Fruit fly (Drosophila melanogaster) whole organism, pupa: ENCODE data around the gene pzg.
A peak's percentile ranks its signal among the peaks of the same experiment; 100 is the strongest.

Experiments used
- CG10348 ChIP-seq: fragments of 200-800 bp; sonication (Bioruptor generic); IDR thresholded peaks from 2 replicates; pipeline ENCODE4 v1.3.6; 2022; ENCODE audit warnings: missing biosample characterization, missing genetic modification characterization
- CG12605 ChIP-seq: fragments of 200-800 bp; sonication (Bioruptor generic); IDR thresholded peaks from 2 replicates; pipeline ENCODE4 v1.3.6; 2022; ENCODE audit warnings: missing biosample characterization, missing genetic modification characterization
- CG13204 ChIP-seq: fragments of 200-800 bp; sonication (Bioruptor generic); optimal IDR thresholded peaks from 2 replicates; lab custom pipeline; 2018; ENCODE audit warnings: missing biosample characterization, mild to moderate bottlenecking, missing genetic modification characterization, moderate library complexity
- CG14655 ChIP-seq: fragments of 200-800 bp; sonication (Bioruptor generic); optimal IDR thresholded peaks from 3 replicates; lab custom pipeline; 2017; ENCODE audit warnings: mild to moderate bottlenecking, missing biosample characterization, missing genetic modification reagents, missing genetic modification characterization
- CG15710 ChIP-seq: fragments of 200-800 bp; sonication (Bioruptor generic); optimal IDR thresholded peaks from 2 replicates; lab custom pipeline; 2018; ENCODE audit warnings: missing biosample characterization, mild to moderate bottlenecking, missing genetic modification characterization, moderate library complexity
- CG17806 ChIP-seq: fragments of 200-800 bp; sonication (Bioruptor generic); optimal IDR thresholded peaks from 2 replicates; lab custom pipeline; 2018; ENCODE audit warnings: missing biosample characterization, mild to moderate bottlenecking, missing genetic modification characterization, moderate library complexity
- CG32121 ChIP-seq: fragments of 200-800 bp; sonication (Bioruptor generic); IDR thresholded peaks from 2 replicates; pipeline ENCODE4 v1.3.6; 2022; ENCODE audit warnings: missing biosample characterization, missing genetic modification characterization
- CG34367 ChIP-seq: fragments of 200-800 bp; sonication (Bioruptor generic); optimal IDR thresholded peaks from 2 replicates; lab custom pipeline; 2018; ENCODE audit warnings: missing biosample characterization, mild to moderate bottlenecking, missing genetic modification characterization
- CG4496 ChIP-seq: fragments of 200-800 bp; sonication (Bioruptor generic); IDR thresholded peaks from 3 replicates; pipeline ENCODE4 v1.3.6; 2022; ENCODE audit warnings: missing biosample characterization, missing genetic modification characterization
- CG8159 ChIP-seq: fragments of 200-800 bp; sonication (Bioruptor generic); optimal IDR thresholded peaks from 3 replicates; lab custom pipeline; 2018; ENCODE audit warnings: missing biosample characterization, mild to moderate bottlenecking, missing genetic modification characterization, moderate library complexity
- CG8301 ChIP-seq: fragments of 200-800 bp; sonication (Bioruptor generic); optimal IDR thresholded peaks from 2 replicates; lab custom pipeline; 2018; ENCODE audit warnings: missing biosample characterization, mild to moderate bottlenecking, missing genetic modification characterization
- CG9948 ChIP-seq: fragments of 200-800 bp; sonication (Bioruptor generic); optimal IDR thresholded peaks from 2 replicates; lab custom pipeline; 2018; ENCODE audit warnings: missing biosample characterization, mild to moderate bottlenecking, missing genetic modification characterization, moderate library complexity
- D1 ChIP-seq: fragments of 200-800 bp; sonication (Bioruptor generic); optimal IDR thresholded peaks from 2 replicates; lab custom pipeline; 2018; ENCODE audit warnings: missing biosample characterization, mild to moderate bottlenecking, missing genetic modification characterization, moderate library complexity
- EcR ChIP-seq: fragments of 200-800 bp; sonication (Bioruptor generic); optimal IDR thresholded peaks from 3 replicates; lab custom pipeline; 2019; ENCODE audit warnings: missing biosample characterization, missing genetic modification characterization, mild to moderate bottlenecking, moderate library complexity, missing genetic modification reagents
- Ets98B ChIP-seq: fragments of 200-800 bp; sonication (Bioruptor generic); IDR thresholded peaks from 2 replicates; pipeline ENCODE4 v1.3.6; 2022; ENCODE audit warnings: missing biosample characterization, missing genetic modification characterization
- Pif1A ChIP-seq: fragments of 200-800 bp; sonication (Bioruptor generic); optimal IDR thresholded peaks from 3 replicates; lab custom pipeline; 2016; ENCODE audit warnings: missing biosample characterization, missing genetic modification characterization
- Pif1B ChIP-seq: fragments of 200-800 bp; sonication (Bioruptor generic); optimal IDR thresholded peaks from 3 replicates; lab custom pipeline; 2016; ENCODE audit warnings: missing biosample characterization, missing genetic modification characterization
- Snoo ChIP-seq: fragments of 200-800 bp; sonication (Bioruptor generic); optimal IDR thresholded peaks from 3 replicates; lab custom pipeline; 2017; ENCODE audit warnings: missing biosample characterization, mild to moderate bottlenecking, missing genetic modification characterization, inconsistent platforms
- fd96Ca ChIP-seq: fragments of 200-800 bp; sonication (Bioruptor generic); IDR thresholded peaks from 3 replicates; pipeline ENCODE4 v1.3.6; 2022; ENCODE audit warnings: missing biosample characterization, missing genetic modification characterization
- gl ChIP-seq: fragments of 200-800 bp; sonication (Bioruptor generic); optimal IDR thresholded peaks from 2 replicates; lab custom pipeline; 2018; ENCODE audit warnings: missing biosample characterization, mild to moderate bottlenecking, missing genetic modification characterization
- rn ChIP-seq: fragments of 200-800 bp; sonication (Bioruptor generic); IDR thresholded peaks from 2 replicates; pipeline ENCODE4 v1.3.6; 2022; ENCODE audit warnings: missing biosample characterization, missing genetic modification characterization

The pzg gene

DNA sequence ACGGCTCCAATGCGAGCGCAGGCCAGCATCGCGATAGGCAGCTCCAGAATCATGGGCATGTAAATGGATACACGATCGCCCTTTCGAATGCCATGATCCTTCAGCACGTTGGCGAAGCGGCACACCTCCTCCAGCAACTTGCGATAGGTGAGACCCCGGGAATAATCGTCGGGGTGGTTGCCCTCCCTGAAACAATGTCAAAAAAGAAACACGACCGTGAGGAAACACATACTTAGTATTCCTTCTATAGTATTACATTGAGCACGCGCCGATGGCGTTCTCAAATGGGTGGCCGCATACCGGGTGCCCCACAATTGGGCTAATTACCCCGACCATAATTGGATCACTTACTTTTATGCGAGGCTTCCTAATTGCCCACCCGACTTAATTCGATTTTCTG, 12.4 kb upstream of the pzg start:
- TF ChIP-seq Pif1A: no peak
- no peak for TF ChIP-seq CG8301
- no peak for TF ChIP-seq CG9948 (tag; lab: Kevin White, UChicago)
- no peak for TF ChIP-seq CG34367 (tag; lab: Kevin White, UChicago)
- TF ChIP-seq fd96Ca (GFP tag; lab: Robert Waterston, UW): no peak
- no peak for TF ChIP-seq Pif1B (GFP tag; lab: Kevin White, UChicago)
- TF ChIP-seq CG8159 (tag; lab: Kevin White, UChicago): no peak
- no peak for TF ChIP-seq CG14655 (GFP tag; lab: Kevin White, UChicago)
- no peak for TF ChIP-seq EcR
- TF ChIP-seq CG32121 (GFP tag; lab: Robert Waterston, UW): no peak
- TF ChIP-seq Ets98B: no peak
- no peak for TF ChIP-seq Snoo
- TF ChIP-seq CG13204 (GFP tag; lab: Kevin White, UChicago): no peak
- TF ChIP-seq CG12605 (GFP tag; lab: Robert Waterston, UW): no peak

dm6 chr3L:21275921-21276295, 10.0 kb upstream of the pzg start:
- TF ChIP-seq CG12605 (GFP tag; lab: Robert Waterston, UW) (no peak), Pif1A (no peak), CG17806 (no peak), Ets98B (no peak), EcR (no peak), CG14655 (GFP tag; lab: Kevin White, UChicago) (no peak), Pif1B (GFP tag; lab: Kevin White, UChicago) (no peak), CG32121 (GFP tag; lab: Robert Waterston, UW) (no peak), CG8159 (tag; lab: Kevin White, UChicago) (no peak), CG34367 (tag; lab: Kevin White, UChicago) (no peak), fd96Ca (GFP tag; lab: Robert Waterston, UW) (no peak), rn (GFP tag; lab: Robert Waterston, UW) (no peak)

dm6 chr3L:21276296-21277257, 9.3 kb upstream of the pzg start:
- no peak for TF ChIP-seq EcR
- TF ChIP-seq CG8159 (tag; lab: Kevin White, UChicago): peak; percentile 45
- TF ChIP-seq CG15710 (tag; lab: Kevin White, UChicago): peak; percentile 5
- TF ChIP-seq CG12605 (GFP tag; lab: Robert Waterston, UW): 0 out of 2 replicates have a peak, but pooled peaks have one; percentile 18
- no peak for TF ChIP-seq Pif1A
- peak; percentile 38 for TF ChIP-seq CG9948 (tag; lab: Kevin White, UChicago)
- TF ChIP-seq CG14655 (GFP tag; lab: Kevin White, UChicago): no peak
- no peak for TF ChIP-seq Pif1B (GFP tag; lab: Kevin White, UChicago)
- TF ChIP-seq CG17806: peak; percentile 19
- TF ChIP-seq Snoo: peak; percentile 12
- peak; percentile 17; the same call in 1 of the 2 replicates for TF ChIP-seq Ets98B
- TF ChIP-seq, all 21 proteins: peak for 7

DNA sequence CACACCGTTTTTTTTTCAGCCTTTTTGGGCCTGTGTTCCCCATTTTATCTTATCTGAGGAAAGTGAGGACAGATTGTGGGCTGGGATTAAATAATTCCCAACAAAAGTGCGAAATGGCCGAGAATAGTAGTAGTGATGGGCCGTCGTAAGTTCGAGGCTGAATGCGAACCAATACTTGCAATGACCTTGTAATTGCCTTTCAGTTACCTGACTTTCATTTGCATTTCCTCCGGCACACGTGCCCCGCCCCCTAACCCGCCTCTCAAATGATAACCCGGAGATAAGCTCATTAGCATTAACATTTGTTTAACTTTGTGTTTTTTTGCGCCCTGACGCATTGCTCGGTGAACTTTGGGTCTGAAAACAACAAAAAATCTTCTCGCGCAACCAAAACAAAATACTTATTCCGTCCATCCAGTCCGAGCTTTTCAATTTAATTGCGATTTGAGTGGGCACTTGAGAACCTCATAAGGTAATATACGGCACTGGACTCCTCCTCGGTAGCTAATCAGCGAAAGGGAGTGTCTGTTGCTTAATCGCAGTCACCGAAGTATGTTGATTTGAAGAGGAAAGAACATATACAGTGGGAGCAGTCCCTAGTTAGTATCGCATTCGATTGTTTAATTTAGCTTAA, 7.9 kb upstream of the pzg start:
- TF ChIP-seq Pif1B (GFP tag; lab: Kevin White, UChicago) (no peak), CG14655 (GFP tag; lab: Kevin White, UChicago) (no peak), CG8301 (no peak)

dm6 chr3L:21279168-21279567, 6.7 kb upstream of the pzg start:
- TF ChIP-seq gl (tag; lab: Kevin White, UChicago) (no peak), Pif1B (GFP tag; lab: Kevin White, UChicago) (no peak), CG32121 (GFP tag; lab: Robert Waterston, UW) (no peak), CG4496 (GFP tag; lab: Robert Waterston, UW) (no peak), CG8301 (no peak)

dm6 chr3L:21279876-21280566, 5.9 kb upstream of the pzg start, which contains the start of gene AcCoAS:
TSS of gene AcCoAS (minus strand) at chr3L:21280243.
- TF ChIP-seq Ets98B: peak; percentile 28; the same call in 1 of the 2 replicates
- TF ChIP-seq CG10348: no peak
- TF ChIP-seq CG8159 (tag; lab: Kevin White, UChicago): peak; percentile 11
- peak; percentile 34 for TF ChIP-seq Pif1A
- TF ChIP-seq Pif1B (GFP tag; lab: Kevin White, UChicago): no peak
- TF ChIP-seq fd96Ca (GFP tag; lab: Robert Waterston, UW): 0 out of 3 replicates have a peak, but pooled peaks have one; percentile 14
- peak; percentile 39; the same call in 1 of the 2 replicates for TF ChIP-seq CG32121 (GFP tag; lab: Robert Waterston, UW)
- TF ChIP-seq Snoo: peak; percentile 53
- TF ChIP-seq D1 (tag; lab: Kevin White, UChicago): no peak
- TF ChIP-seq CG17806: no peak
- peak; percentile 67 for TF ChIP-seq EcR
- no peak for TF ChIP-seq CG34367 (tag; lab: Kevin White, UChicago)
- no peak for TF ChIP-seq CG13204 (GFP tag; lab: Kevin White, UChicago)
- TF ChIP-seq CG12605 (GFP tag; lab: Robert Waterston, UW): no peak; the same call in none of the 2 replicates
- TF ChIP-seq CG4496 (GFP tag; lab: Robert Waterston, UW): peak; percentile 81
- TF ChIP-seq CG8301: no peak
- TF ChIP-seq CG14655 (GFP tag; lab: Kevin White, UChicago): no peak
- no peak for TF ChIP-seq rn (GFP tag; lab: Robert Waterston, UW)
- peak; percentile 43 for TF ChIP-seq gl (tag; lab: Kevin White, UChicago)
- TF ChIP-seq CG15710 (tag; lab: Kevin White, UChicago): peak; percentile 30
- TF ChIP-seq CG9948 (tag; lab: Kevin White, UChicago): peak; percentile 23
